Worm (Caenorhabditis elegans) whole organism, L1 larva: ENCODE results near the gene lgc-56.

ENCODE experiments used
- C34B4.2 ChIP-seq: sonication (generic microtip); optimal IDR thresholded peaks from 2 replicates; lab custom pipeline; 2017; ENCODE audit warnings: mild to moderate bottlenecking, missing genetic modification characterization, missing compliant biosample characterization
- Y116A8C.19 ChIP-seq: sonication (generic microtip); optimal IDR thresholded peaks from 2 replicates; lab custom pipeline; 2016; ENCODE audit warnings: missing compliant biosample characterization, missing genetic modification characterization, borderline replicate concordance
- aha-1 ChIP-seq: fragments of 150-350 bp; optimal IDR thresholded peaks from 2 replicates; lab custom pipeline; 2014; ENCODE audit warnings: missing biosample characterization, missing genetic modification characterization
- aly-2 ChIP-seq: fragments of 150-350 bp; optimal IDR thresholded peaks from 2 replicates; lab custom pipeline; 2014; ENCODE audit warnings: missing biosample characterization, missing genetic modification characterization
- ama-1 ChIP-seq: fragments of 150-350 bp; optimal IDR thresholded peaks from 2 replicates; lab custom pipeline; 2014
- blmp-1 ChIP-seq: fragments of 150-350 bp; optimal IDR thresholded peaks from 2 replicates; lab custom pipeline; 2014; ENCODE audit warnings: missing biosample characterization, missing genetic modification characterization
- ceh-8 ChIP-seq: fragments of 200-800 bp; sonication (Bioruptor generic); optimal IDR thresholded peaks from 2 replicates; lab custom pipeline; 2018; ENCODE audit warnings: mild to moderate bottlenecking, missing genetic modification characterization, moderate library complexity, missing compliant biosample characterization
- ceh-82 ChIP-seq, 3 experiments: fragments of 150-350 bp in 1 of 3; sonication (generic microtip) in 2 of 3; optimal IDR thresholded peaks; 2 replicates each; lab custom pipeline; 2014 to 2017; ENCODE audit warnings: missing biosample characterization in 3 of 3, missing genetic modification characterization in 3 of 3
- ceh-88 ChIP-seq: fragments of 200-800 bp; sonication (Bioruptor generic); IDR thresholded peaks from 2 replicates; pipeline ENCODE4 v1.3.6; 2022; ENCODE audit warnings: missing genetic modification characterization, missing compliant biosample characterization
- ceh-90 ChIP-seq: sonication (generic microtip); optimal IDR thresholded peaks from 2 replicates; lab custom pipeline; 2016; ENCODE audit warnings: missing genetic modification characterization, missing compliant biosample characterization
- dpl-1 ChIP-seq, 3 experiments: fragments of 150-350 bp in 2 of 3; sonication (generic microtip) in 1 of 3; optimal IDR thresholded peaks; 2 replicates each; lab custom pipeline; 2014 to 2017; ENCODE audit warnings: missing biosample characterization in 3 of 3, missing genetic modification characterization in 3 of 3, missing genetic modification reagents in 3 of 3
- efl-3 ChIP-seq: fragments of 200-800 bp; sonication (Bioruptor generic); optimal IDR thresholded peaks from 2 replicates; lab custom pipeline; 2018; ENCODE audit warnings: mild to moderate bottlenecking, missing genetic modification characterization, missing compliant biosample characterization
- egl-13 ChIP-seq: sonication (generic microtip); optimal IDR thresholded peaks from 2 replicates; lab custom pipeline; 2016; ENCODE audit warnings: missing genotype, missing genetic modification reagents, missing genetic modification characterization, missing compliant biosample characterization
- fkh-10 ChIP-seq: sonication (generic microtip); optimal IDR thresholded peaks from 2 replicates; lab custom pipeline; 2017; ENCODE audit warnings: missing biosample characterization, missing genetic modification reagents, missing genetic modification characterization
- fkh-4 ChIP-seq: sonication (generic microtip); optimal IDR thresholded peaks from 2 replicates; lab custom pipeline; 2016; ENCODE audit warnings: missing compliant biosample characterization, missing genetic modification characterization, borderline replicate concordance
- fkh-8 ChIP-seq: sonication (generic microtip); optimal IDR thresholded peaks from 2 replicates; lab custom pipeline; 2016; ENCODE audit warnings: mild to moderate bottlenecking, missing genetic modification characterization, missing compliant biosample characterization
- hlh-17 ChIP-seq: fragments of 200-800 bp; sonication (Bioruptor generic); optimal IDR thresholded peaks from 2 replicates; lab custom pipeline; 2018; ENCODE audit warnings: missing genetic modification characterization, mild to moderate bottlenecking, missing compliant biosample characterization, moderate library complexity, borderline replicate concordance
- hlh-4 ChIP-seq: sonication (generic microtip); optimal IDR thresholded peaks from 2 replicates; lab custom pipeline; 2016; ENCODE audit warnings: mild to moderate bottlenecking, missing genetic modification characterization, missing compliant biosample characterization
- irx-1 ChIP-seq: sonication (generic microtip); optimal IDR thresholded peaks from 2 replicates; lab custom pipeline; 2016; ENCODE audit warnings: missing genetic modification characterization, missing compliant biosample characterization
- jun-1 ChIP-seq: fragments of 150-350 bp; optimal IDR thresholded peaks from 2 replicates; lab custom pipeline; 2014; ENCODE audit warnings: missing biosample characterization, missing genetic modification reagents, missing genetic modification characterization
- lin-14 ChIP-seq: fragments of 200-800 bp; sonication (Bioruptor generic); optimal IDR thresholded peaks from 2 replicates; lab custom pipeline; 2018; ENCODE audit warnings: mild to moderate bottlenecking, missing genetic modification characterization, moderate library complexity, missing compliant biosample characterization
- lin-15B ChIP-seq: fragments of 150-350 bp; sonication (generic microtip); optimal IDR thresholded peaks from 3 replicates; lab custom pipeline; 2014; ENCODE audit warnings: missing biosample characterization, missing genetic modification characterization
- lsy-2 ChIP-seq, 2 experiments: fragments of 150-350 bp; optimal IDR thresholded peaks; 2 replicates each; lab custom pipeline; 2014; ENCODE audit warnings: missing biosample characterization in 2 of 2, missing genetic modification characterization in 2 of 2
- mep-1 ChIP-seq: fragments of 150-350 bp; optimal IDR thresholded peaks from 2 replicates; lab custom pipeline; 2014; ENCODE audit warnings: missing biosample characterization, missing genetic modification characterization
- nhr-19 ChIP-seq: fragments of 200-800 bp; sonication (Bioruptor generic); conservative IDR thresholded peaks from 2 replicates; pipeline ENCODE4 v1.3.6; 2022; ENCODE audit warnings: missing genetic modification characterization, missing compliant biosample characterization
- nhr-20 ChIP-seq: sonication (generic microtip); optimal IDR thresholded peaks from 2 replicates; lab custom pipeline; 2016; ENCODE audit warnings: mild to moderate bottlenecking, missing genetic modification characterization, missing compliant biosample characterization
- nhr-237 ChIP-seq: fragments of 150-350 bp; optimal IDR thresholded peaks from 2 replicates; lab custom pipeline; 2014; ENCODE audit warnings: missing biosample characterization, missing genetic modification characterization
- nhr-28 ChIP-seq: fragments of 150-350 bp; optimal IDR thresholded peaks from 2 replicates; lab custom pipeline; 2014; ENCODE audit warnings: missing biosample characterization, missing genetic modification characterization
- nhr-76 ChIP-seq: sonication (generic microtip); optimal IDR thresholded peaks from 2 replicates; lab custom pipeline; 2017; ENCODE audit warnings: missing biosample characterization, missing genetic modification characterization
- nhr-85 ChIP-seq: sonication (generic microtip); peaks from one replicate; lab custom pipeline; 2016; ENCODE audit warnings: missing genetic modification characterization, inconsistent platforms, missing compliant biosample characterization
- pax-3 ChIP-seq: fragments of 200-800 bp; sonication (Bioruptor generic); optimal IDR thresholded peaks from 2 replicates; lab custom pipeline; 2018; ENCODE audit warnings: mild to moderate bottlenecking, missing genetic modification characterization, moderate library complexity, missing compliant biosample characterization
- rnt-1 ChIP-seq: sonication (generic microtip); optimal IDR thresholded peaks from 2 replicates; lab custom pipeline; 2016; ENCODE audit warnings: mild to moderate bottlenecking, missing genetic modification characterization, moderate library complexity, missing compliant biosample characterization
- snu-23 ChIP-seq: sonication (generic microtip); optimal IDR thresholded peaks from 2 replicates; lab custom pipeline; 2016; ENCODE audit warnings: missing genetic modification characterization, missing compliant biosample characterization
- sptf-1 ChIP-seq: fragments of 150-350 bp; optimal IDR thresholded peaks from 2 replicates; lab custom pipeline; 2014; ENCODE audit warnings: missing biosample characterization, missing genetic modification characterization
- sup-37 ChIP-seq: fragments of 200-800 bp; sonication (Bioruptor generic); optimal IDR thresholded peaks from 2 replicates; lab custom pipeline; 2018; ENCODE audit warnings: mild to moderate bottlenecking, missing genetic modification characterization, missing compliant biosample characterization
- unc-130 ChIP-seq: fragments of 150-350 bp; optimal IDR thresholded peaks from 2 replicates; lab custom pipeline; 2017; ENCODE audit warnings: missing biosample characterization, missing genetic modification characterization, inconsistent platforms
- unc-30 ChIP-seq: sonication (generic microtip); optimal IDR thresholded peaks from 2 replicates; lab custom pipeline; 2017; ENCODE audit warnings: missing biosample characterization, missing genetic modification characterization
- unc-86 ChIP-seq: sonication (generic microtip); optimal IDR thresholded peaks from 2 replicates; lab custom pipeline; 2016; ENCODE audit warnings: missing genetic modification characterization, missing compliant biosample characterization
- unc-98 ChIP-seq: fragments of 200-800 bp; sonication (Bioruptor generic); IDR thresholded peaks from 2 replicates; pipeline ENCODE4 v1.3.6; 2022; ENCODE audit warnings: missing genetic modification characterization, missing compliant biosample characterization
- xbp-1 ChIP-seq: sonication (generic microtip); optimal IDR thresholded peaks from 2 replicates; lab custom pipeline; 2016; ENCODE audit warnings: missing genetic modification characterization, missing compliant biosample characterization

lgc-56 gene

DNA sequence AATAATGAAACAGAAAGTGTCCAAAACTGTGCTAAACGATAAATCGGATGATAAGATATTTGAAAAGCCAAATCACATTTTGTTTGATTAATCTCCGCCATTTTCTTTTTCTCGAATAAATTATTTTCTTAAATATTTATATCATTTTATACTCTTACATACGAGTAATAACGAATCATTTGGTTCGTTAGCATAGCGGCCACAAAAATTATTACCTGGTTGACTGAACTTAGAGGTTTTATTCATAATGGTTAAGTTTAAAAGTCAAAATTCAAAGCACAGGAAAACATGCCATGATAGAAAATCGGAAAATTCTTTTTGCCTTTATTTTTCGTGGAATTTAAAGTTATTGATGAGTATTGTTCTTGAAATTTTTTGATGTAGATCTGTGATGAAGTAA, 33.1 kb downstream of the lgc-56 start, which contains the start of gene srb-5:
TSS of gene srb-5 (minus strand) at position 101 of the 400 bp plus-strand sequence.
- TF ChIP-seq hlh-4 (tag; lab: Kevin White, UChicago) (no peak), ceh-90 (no peak), unc-130 (no peak), ceh-88 (GFP tag; lab: Robert Waterston, UW) (no peak), nhr-85 (no peak), xbp-1 (tag; lab: Kevin White, UChicago) (no peak), nhr-28 (tag; lab: Kevin White, UChicago) (no peak), Y116A8C.19 (no peak), irx-1 (tag; lab: Kevin White, UChicago) (no peak), blmp-1 (tag; lab: Kevin White, UChicago) (no peak)

ce11 chrII:5166738-5167137, 36.6 kb downstream of the lgc-56 start, which contains the start of gene srb-3:
srb-3 (minus strand) TSS chrII:5166838.
- TF ChIP-seq ceh-8 (GFP tag; lab: Kevin White, UChicago) = no peak
- no peak for TF ChIP-seq efl-3
- no peak for TF ChIP-seq sptf-1
- no peak for TF ChIP-seq ama-1
- no peak for TF ChIP-seq snu-23 (GFP tag; lab: Kevin White, UChicago)
- no peak for TF ChIP-seq dpl-1 (GFP tag; optimal IDR thresholded peaks at IDR 0.05; lab: Kevin White, UChicago)
- TF ChIP-seq nhr-76 = no peak
- no peak for TF ChIP-seq nhr-20 (tag; lab: Kevin White, UChicago)
- TF ChIP-seq mep-1 (tag; lab: Kevin White, UChicago) = no peak
- no peak for TF ChIP-seq irx-1 (tag; lab: Kevin White, UChicago)
- TF ChIP-seq hlh-17 = no peak
- TF ChIP-seq egl-13 (tag; lab: Kevin White, UChicago) = no peak
- no peak for TF ChIP-seq nhr-237 (tag; lab: Kevin White, UChicago)

ce11 chrII:5170932-5171331, 40.8 kb downstream of the lgc-56 start, which contains the start of gene srb-1:
srb-1 (minus strand) TSS chrII:5171032.
- TF ChIP-seq ama-1 = no peak
- TF ChIP-seq fkh-8 (tag; lab: Kevin White, UChicago) = no peak
- no peak for TF ChIP-seq lin-15B (tag; lab: Kevin White, UChicago)
- no peak for TF ChIP-seq fkh-10
- TF ChIP-seq aha-1 (tag; lab: Kevin White, UChicago) = no peak
- TF ChIP-seq Y116A8C.19 = no peak
- no peak for TF ChIP-seq unc-86 (tag; lab: Kevin White, UChicago)
- no peak for TF ChIP-seq lsy-2 (tag; optimal IDR thresholded peaks at IDR 0.05; lab: Kevin White, UChicago)
- TF ChIP-seq sup-37 (GFP tag; lab: Kevin White, UChicago) = no peak
- no peak for TF ChIP-seq C34B4.2 (tag; lab: Kevin White, UChicago)
- no peak for TF ChIP-seq unc-98 (GFP tag; lab: Robert Waterston, UW)
- no peak for TF ChIP-seq lin-14 (GFP tag; lab: Kevin White, UChicago)
- no peak for TF ChIP-seq unc-30 (tag; lab: Kevin White, UChicago)
- TF ChIP-seq jun-1 = no peak
- no peak for TF ChIP-seq fkh-4 (tag; lab: Kevin White, UChicago)
- no peak for TF ChIP-seq pax-3 (tag; lab: Kevin White, UChicago)
- TF ChIP-seq ceh-82 (tag; optimal IDR thresholded peaks at IDR 0.05; lab: Kevin White, UChicago) = no peak
- TF ChIP-seq mep-1 (tag; lab: Kevin White, UChicago) = no peak
- TF ChIP-seq aly-2 (tag; lab: Kevin White, UChicago) = no peak
- TF ChIP-seq nhr-19 (GFP tag; lab: Robert Waterston, UW) = no peak

- no peak for TF ChIP-seq unc-130
- TF ChIP-seq rnt-1 = no peak
- TF ChIP-seq fkh-10 = no peak
Measured at ce11 chrII:5171610-5172009, 41.4 kb downstream of the lgc-56 start, which contains the start of gene C27D6.15. C27D6.15 (plus strand) TSS chrII:5171910.
